Worm (Caenorhabditis elegans): Measurements from ENCODE around the gene rnp-3.

The rnp-3 gene

DNA sequence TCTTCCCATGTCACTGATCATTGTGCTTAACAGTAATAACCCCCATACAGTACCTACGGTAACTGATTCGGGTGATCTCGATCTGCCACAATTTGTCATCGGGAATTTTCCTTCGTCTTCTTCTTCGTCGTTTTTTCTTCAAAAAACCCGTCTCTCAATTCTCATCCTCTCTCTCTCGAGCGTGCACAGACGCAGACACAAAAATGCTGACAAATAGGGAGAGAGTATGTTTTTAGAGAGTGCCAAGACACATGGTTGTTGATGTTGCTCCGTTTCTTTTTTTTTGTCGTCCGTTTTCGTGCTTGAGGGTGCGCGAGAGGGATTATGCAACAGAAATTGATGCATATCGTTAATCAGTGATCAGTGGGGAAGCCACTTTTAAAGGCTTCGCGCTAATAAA lies 41.5 kb downstream of the rnp-3 start:
- TF ChIP-seq hmg-1.2 (GFP tag; IDR thresholded peaks at IDR 0.05) (peak; percentile 53; the same call in 1 of the 2 replicates), lin-40 (tag; optimal IDR thresholded peaks at IDR 0.05) (peak; percentile 59), tbp1 (GFP tag; optimal IDR thresholded peaks at IDR 0.05) (peak; percentile 5), lin-26 (GFP tag; IDR thresholded peaks at IDR 0.05) (no peak), zfh-2 (GFP tag; conservative IDR thresholded peaks at IDR 0.05) (0 out of 2 replicates have a peak, but pooled peaks have one; percentile 38), attf-5 (GFP tag; optimal IDR thresholded peaks at IDR 0.05) (peak; percentile 40), K12H6.12 (tag; optimal IDR thresholded peaks at IDR 0.05) (peak; percentile 76), cebp-1 (GFP tag; IDR thresholded peaks at IDR 0.05) (no peak), cebp-1 (tag; optimal IDR thresholded peaks at IDR 0.05) (peak; percentile 36), mel-28 (tag; optimal IDR thresholded peaks at IDR 0.05; ENCODE audit: borderline replicate concordance) (no peak), C17E4.6 (GFP tag; IDR thresholded peaks at IDR 0.05) (no peak), egl-44 (GFP tag; IDR thresholded peaks at IDR 0.05) (0 out of 2 replicates have a peak, but pooled peaks have one; percentile 43), dox-1 (GFP tag; IDR thresholded peaks at IDR 0.05) (0 out of 2 replicates have a peak, but pooled peaks have one; percentile 35), K11D2.4 (GFP tag; IDR thresholded peaks at IDR 0.05) (peak; percentile 35; the same call in 1 of the 2 replicates), lir-1 (GFP tag; conservative IDR thresholded peaks at IDR 0.05) (no peak), nhr-80 (tag; optimal IDR thresholded peaks at IDR 0.05) (peak; percentile 65), chd-7 (tag; optimal IDR thresholded peaks at IDR 0.05) (peak; percentile 9), nfya-2 (GFP tag; IDR thresholded peaks at IDR 0.05) (0 out of 2 replicates have a peak, but pooled peaks have one; percentile 5), ztf-3 (GFP tag; optimal IDR thresholded peaks at IDR 0.05) (no peak), F57A8.1 (GFP tag; optimal IDR thresholded peaks at IDR 0.05) (no peak)

DNA sequence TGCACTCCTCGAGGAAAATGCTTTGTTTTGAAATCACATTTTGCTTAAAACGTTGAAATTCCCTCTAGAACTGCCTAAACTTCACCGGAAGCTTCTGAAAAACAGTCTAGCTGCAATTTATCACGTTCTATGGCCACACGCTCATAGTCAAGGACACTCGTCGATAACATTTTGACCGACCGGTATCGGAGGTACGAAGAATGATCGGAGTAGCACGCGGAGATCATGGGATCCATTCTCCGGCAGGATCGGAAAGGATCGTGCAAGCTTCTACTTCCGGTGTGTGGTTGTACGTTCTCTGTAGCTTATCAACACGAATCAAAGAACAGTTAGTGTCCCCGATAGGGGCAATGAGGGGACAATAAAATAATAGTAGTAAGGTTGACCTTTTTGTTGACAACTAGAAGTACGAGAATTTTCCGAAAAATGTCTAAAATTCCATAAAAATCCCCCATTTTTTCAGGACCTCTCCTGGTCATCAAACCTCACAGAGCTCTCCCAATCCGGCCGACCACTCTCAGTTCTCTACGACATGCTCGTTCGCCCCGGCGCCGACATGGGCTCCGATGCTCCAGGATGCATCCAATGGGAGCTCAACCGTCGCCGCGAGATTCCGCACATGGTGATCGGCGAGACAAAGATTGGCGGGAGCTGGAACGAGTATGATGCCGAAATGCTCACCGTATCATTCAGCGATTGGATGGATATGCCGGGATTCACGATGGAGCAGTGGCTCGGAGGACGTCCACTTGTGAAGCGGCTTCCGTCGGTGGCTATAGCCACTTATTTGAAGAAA lies 42.4 kb downstream of the rnp-3 start:
- TF ChIP-seq ceh-91 (GFP tag; IDR thresholded peaks at IDR 0.05), result no peak
- TF ChIP-seq madf-3 (GFP tag; IDR thresholded peaks at IDR 0.05), result no peak
- TF ChIP-seq dox-1 (GFP tag; IDR thresholded peaks at IDR 0.05), result no peak
- peak; percentile 79 for TF ChIP-seq zfh-2 (GFP tag; conservative IDR thresholded peaks at IDR 0.05)
- TF ChIP-seq hlh-12 (tag; optimal IDR thresholded peaks at IDR 0.05), result no peak
- no peak for TF ChIP-seq ztf-28 (GFP tag; IDR thresholded peaks at IDR 0.05)
- no peak for TF ChIP-seq attf-6 (GFP tag; IDR thresholded peaks at IDR 0.05)
- TF ChIP-seq F39B2.1 (GFP tag; IDR thresholded peaks at IDR 0.05), result no peak
- TF ChIP-seq cebp-2 (GFP tag; IDR thresholded peaks at IDR 0.05), result no peak
- no peak for TF ChIP-seq K11D2.4 (GFP tag; IDR thresholded peaks at IDR 0.05)
- TF ChIP-seq ccch-3 (GFP tag; optimal IDR thresholded peaks at IDR 0.05), result no peak
- TF ChIP-seq madf-6 (GFP tag; IDR thresholded peaks at IDR 0.05), result no peak
- peak; percentile 23; the same call in 1 of the 2 replicates for TF ChIP-seq egrh-3 (GFP tag; IDR thresholded peaks at IDR 0.05)
- TF ChIP-seq ama-1 (optimal IDR thresholded peaks at IDR 0.05), result no peak
- no peak for TF ChIP-seq ama-1 (GFP tag; optimal IDR thresholded peaks at IDR 0.05)
- no peak for TF ChIP-seq madf-10 (tag; optimal IDR thresholded peaks at IDR 0.05)
- no peak for TF ChIP-seq Y79H2A.3 (GFP tag; conservative IDR thresholded peaks at IDR 0.05)

- no peak for TF ChIP-seq dpff-1 (tag; optimal IDR thresholded peaks at IDR 0.05)
- TF ChIP-seq ekl-4 (GFP tag; IDR thresholded peaks at IDR 0.05), result no peak
- TF ChIP-seq nhr-90 (tag; optimal IDR thresholded peaks at IDR 0.05), result no peak
- no peak for TF ChIP-seq snpc-1.3 (tag; optimal IDR thresholded peaks at IDR 0.05; ENCODE audit: insufficient read depth)
- TF ChIP-seq Y56A3A.18 (GFP tag; IDR thresholded peaks at IDR 0.05), result 0 out of 2 replicates have a peak, but pooled peaks have one; percentile 39
Measured at ce11 chrIV:4218276-4218675, 44.4 kb downstream of the rnp-3 start.

All from whole organism, young adult.